Fruit fly (Drosophila melanogaster) whole organism, adult: ENCODE data around the gene Eig71Eb.

Experiments
- CG11617 ChIP-seq: fragments of 200-800 bp; sonication (Bioruptor generic); optimal IDR thresholded peaks from 2 replicates; lab custom pipeline; 2017; ENCODE audit warnings: mild to moderate bottlenecking, missing biosample characterization, missing genetic modification reagents, missing genetic modification characterization
- CG14711 ChIP-seq: fragments of 200-800 bp; sonication (Bioruptor generic); optimal IDR thresholded peaks from 2 replicates; lab custom pipeline; 2018; ENCODE audit warnings: missing biosample characterization, mild to moderate bottlenecking, missing genetic modification characterization, moderate library complexity
- CG33017 ChIP-seq: fragments of 200-800 bp; sonication (Bioruptor generic); optimal IDR thresholded peaks from 2 replicates; lab custom pipeline; 2018; ENCODE audit warnings: missing biosample characterization, mild to moderate bottlenecking, missing genetic modification characterization, moderate library complexity
- CG7101 ChIP-seq: fragments of 200-800 bp; sonication (Bioruptor generic); optimal IDR thresholded peaks from 2 replicates; lab custom pipeline; 2018; ENCODE audit warnings: missing biosample characterization, mild to moderate bottlenecking, missing genetic modification characterization, moderate library complexity
- Clk ChIP-seq: fragments of 200-800 bp; sonication (Bioruptor generic); optimal IDR thresholded peaks from 2 replicates; lab custom pipeline; 2017; ENCODE audit warnings: missing biosample characterization, missing genetic modification characterization
- Mnt ChIP-seq: fragments of 200-800 bp; sonication (Bioruptor generic); optimal IDR thresholded peaks from 2 replicates; lab custom pipeline; 2016; ENCODE audit warnings: missing biosample characterization, mild to moderate bottlenecking, missing genetic modification characterization
- ovo ChIP-seq: fragments of 200-800 bp; sonication (Bioruptor generic); optimal IDR thresholded peaks from 2 replicates; lab custom pipeline; 2016; ENCODE audit warnings: missing biosample characterization, missing genetic modification characterization
- pad ChIP-seq: fragments of 200-800 bp; sonication (Bioruptor generic); optimal IDR thresholded peaks from 3 replicates; lab custom pipeline; 2017; ENCODE audit warnings: missing biosample characterization, missing genetic modification characterization, mild to moderate bottlenecking, moderate library complexity, missing genetic modification reagents
- tj ChIP-seq: fragments of 200-800 bp; sonication (Bioruptor generic); optimal IDR thresholded peaks from 3 replicates; lab custom pipeline; 2017; ENCODE audit warnings: missing biosample characterization, mild to moderate bottlenecking, missing genetic modification characterization, moderate library complexity
- toe ChIP-seq: fragments of 200-800 bp; sonication (Bioruptor generic); optimal IDR thresholded peaks from 2 replicates; lab custom pipeline; 2016; ENCODE audit warnings: missing biosample characterization, missing genetic modification characterization

- TF ChIP-seq CG7101 (tag; lab: Kevin White, UChicago) (no peak), tj (no peak), toe (GFP tag; lab: Kevin White, UChicago) (no peak), Mnt (GFP tag; lab: Kevin White, UChicago) (no peak), CG33017 (tag; lab: Kevin White, UChicago) (no peak), ovo (GFP tag; lab: Kevin White, UChicago) (no peak), CG14711 (tag; lab: Kevin White, UChicago) (no peak), pad (no peak), Clk (GFP tag; lab: Kevin White, UChicago) (no peak), CG11617 (GFP tag; lab: Kevin White, UChicago) (no peak)
Observed at dm6 chr3L:15664199-15664794, 14.6 kb downstream of the Eig71Eb start.
